Worm (Caenorhabditis elegans) whole organism, L4 larva: ENCODE measurements around the gene tbb-1.

Experiments
- D1046.2 ChIP-seq: fragments of 200-800 bp; sonication (Bioruptor generic); IDR thresholded peaks from 2 replicates; pipeline ENCODE4 v1.3.6; 2022; ENCODE audit warnings: missing genetic modification characterization, missing compliant biosample characterization
- F44E2.7 ChIP-seq: fragments of 200-800 bp; sonication (Bioruptor generic); IDR thresholded peaks from 2 replicates; pipeline ENCODE4 v2.1.2; 2022; ENCODE audit warnings: missing genetic modification characterization, missing compliant biosample characterization
- F49E8.2 ChIP-seq: sonication (generic microtip); optimal IDR thresholded peaks from 2 replicates; lab custom pipeline; 2016; ENCODE audit warnings: missing compliant biosample characterization, mild to moderate bottlenecking, missing genetic modification characterization, borderline replicate concordance
- T20F7.1 ChIP-seq: fragments of 200-800 bp; sonication (Bioruptor generic); optimal IDR thresholded peaks from 2 replicates; lab custom pipeline; 2018; ENCODE audit warnings: mild to moderate bottlenecking, missing genetic modification characterization, missing compliant biosample characterization
- T26A8.4 ChIP-seq: fragments of 200-800 bp; sonication (Bioruptor generic); IDR thresholded peaks from 2 replicates; pipeline ENCODE4 v1.3.6; 2022; ENCODE audit warnings: missing genetic modification characterization, missing compliant biosample characterization
- Y75B8A.6 ChIP-seq: fragments of 200-800 bp; sonication (Bioruptor generic); IDR thresholded peaks from 2 replicates; pipeline ENCODE4 v1.3.6; 2022; ENCODE audit warnings: missing genetic modification reagents, missing genetic modification characterization, missing compliant biosample characterization
- aha-1 ChIP-seq: fragments of 150-350 bp; peaks from one replicate; lab custom pipeline; 2014; ENCODE audit warnings: missing biosample characterization, missing genetic modification characterization
- aly-2 ChIP-seq: sonication (generic microtip); optimal IDR thresholded peaks from 2 replicates; lab custom pipeline; 2018; ENCODE audit warnings: missing biosample characterization, missing genetic modification characterization
- arid-1 ChIP-seq: fragments of 200-800 bp; sonication (Bioruptor generic); conservative IDR thresholded peaks from 2 replicates; pipeline ENCODE4 v1.3.6; 2022; ENCODE audit warnings: missing genetic modification reagents, missing genetic modification characterization, missing compliant biosample characterization
- ceh-62 ChIP-seq: sonication (generic microtip); optimal IDR thresholded peaks from 2 replicates; lab custom pipeline; 2017; ENCODE audit warnings: missing biosample characterization, missing genetic modification characterization
- ctbp-1 ChIP-seq: fragments of 200-800 bp; sonication (Bioruptor generic); IDR thresholded peaks from 2 replicates; pipeline ENCODE4 v1.3.6; 2022; ENCODE audit warnings: missing genetic modification reagents, missing genetic modification characterization, missing compliant biosample characterization
- daf-16 ChIP-seq, 3 experiments: sonication (generic microtip); optimal IDR thresholded peaks; 2 replicates each; lab custom pipeline; 2016 to 2017; ENCODE audit warnings: missing genetic modification characterization in 3 of 3, missing genetic modification reagents in 3 of 3, mild to moderate bottlenecking in 2 of 3, missing compliant biosample characterization in 2 of 3, missing biosample characterization in 1 of 3, moderate library complexity in 1 of 3
- dmd-6 ChIP-seq: fragments of 200-800 bp; sonication (Bioruptor generic); IDR thresholded peaks from 2 replicates; pipeline ENCODE4 v1.3.6; 2022; ENCODE audit warnings: missing genetic modification reagents, missing genetic modification characterization, missing compliant biosample characterization
- dmd-9 ChIP-seq: fragments of 200-800 bp; sonication (Bioruptor generic); IDR thresholded peaks from 2 replicates; pipeline ENCODE4 v1.3.6; 2022; ENCODE audit warnings: missing genetic modification reagents, missing genetic modification characterization, missing compliant biosample characterization
- dpl-1 ChIP-seq: fragments of 150-350 bp; optimal IDR thresholded peaks from 2 replicates; lab custom pipeline; 2014; ENCODE audit warnings: missing biosample characterization, missing genetic modification reagents, missing genetic modification characterization
- duxl-1 ChIP-seq: sonication (generic microtip); optimal IDR thresholded peaks from 2 replicates; lab custom pipeline; 2016; ENCODE audit warnings: mild to moderate bottlenecking, missing genetic modification characterization, moderate library complexity, missing compliant biosample characterization; ENCODE audit not compliant: poor library complexity
- hlh-30 ChIP-seq: sonication (generic microtip); optimal IDR thresholded peaks from 2 replicates; lab custom pipeline; 2017; ENCODE audit warnings: antibody characterized with exemption, mild to moderate bottlenecking, missing genetic modification characterization, missing compliant biosample characterization; ENCODE audit not compliant: insufficient read depth
- jun-1 ChIP-seq: fragments of 150-350 bp; optimal IDR thresholded peaks from 2 replicates; lab custom pipeline; 2014; ENCODE audit warnings: missing biosample characterization, missing genetic modification reagents, missing genetic modification characterization
- lim-7 ChIP-seq: fragments of 200-800 bp; sonication (Bioruptor generic); IDR thresholded peaks from 2 replicates; pipeline ENCODE4 v1.3.6; 2022; ENCODE audit warnings: missing genetic modification characterization, missing compliant biosample characterization
- lin-13 ChIP-seq: fragments of 150-350 bp; optimal IDR thresholded peaks from 2 replicates; lab custom pipeline; 2014; ENCODE audit warnings: missing biosample characterization, missing genetic modification reagents, missing genetic modification characterization
- lin-29 ChIP-seq: fragments of 200-800 bp; sonication (Bioruptor generic); IDR thresholded peaks from 2 replicates; pipeline ENCODE4 v1.3.6; 2022; ENCODE audit warnings: missing genetic modification reagents, missing genetic modification characterization, missing compliant biosample characterization
- lin-38 ChIP-seq: fragments of 200-800 bp; sonication (Bioruptor generic); IDR thresholded peaks from 2 replicates; pipeline ENCODE4 v1.3.6; 2022; ENCODE audit warnings: missing genetic modification reagents, missing genetic modification characterization, missing compliant biosample characterization
- madf-9 ChIP-seq: fragments of 200-800 bp; sonication (Bioruptor generic); conservative IDR thresholded peaks from 2 replicates; pipeline ENCODE4 v1.3.6; 2022; ENCODE audit warnings: missing genetic modification reagents, missing genetic modification characterization, missing compliant biosample characterization
- mdl-1 ChIP-seq, 2 experiments: fragments of 150-350 bp in 1 of 2; sonication (generic microtip) in 1 of 2; optimal IDR thresholded peaks; 2 replicates each; lab custom pipeline; 2014 to 2017; ENCODE audit warnings: missing biosample characterization in 2 of 2, missing genetic modification characterization in 2 of 2
- mdt-29 ChIP-seq: fragments of 200-800 bp; sonication (Bioruptor generic); IDR thresholded peaks from 2 replicates; pipeline ENCODE4 v1.3.6; 2022; ENCODE audit warnings: missing genetic modification reagents, missing genetic modification characterization, missing compliant biosample characterization
- mep-1 ChIP-seq: fragments of 150-350 bp; sonication (generic microtip); optimal IDR thresholded peaks from 3 replicates; lab custom pipeline; 2014; ENCODE audit warnings: missing biosample characterization, missing genetic modification characterization
- mes-2 ChIP-seq: sonication (generic microtip); optimal IDR thresholded peaks from 2 replicates; lab custom pipeline; 2016; ENCODE audit warnings: missing genotype, mild to moderate bottlenecking, missing genetic modification characterization, missing compliant biosample characterization; ENCODE audit not compliant: poor library complexity, severe bottlenecking
- mxl-3 ChIP-seq: fragments of 200-800 bp; sonication (Bioruptor generic); optimal IDR thresholded peaks from 2 replicates; lab custom pipeline; 2018; ENCODE audit warnings: mild to moderate bottlenecking, missing genetic modification characterization, missing compliant biosample characterization
- nhr-10 ChIP-seq: fragments of 150-350 bp; optimal IDR thresholded peaks from 2 replicates; lab custom pipeline; 2014; ENCODE audit warnings: missing biosample characterization, missing genetic modification characterization
- nhr-102 ChIP-seq: sonication (generic microtip); optimal IDR thresholded peaks from 2 replicates; lab custom pipeline; 2016; ENCODE audit warnings: mild to moderate bottlenecking, missing genetic modification characterization, moderate library complexity, missing compliant biosample characterization
- nhr-28 ChIP-seq: fragments of 150-350 bp; optimal IDR thresholded peaks from 2 replicates; lab custom pipeline; 2014; ENCODE audit warnings: missing biosample characterization, missing genetic modification characterization
- nhr-48 ChIP-seq: sonication (generic microtip); optimal IDR thresholded peaks from 2 replicates; lab custom pipeline; 2016; ENCODE audit warnings: mild to moderate bottlenecking, missing genetic modification characterization, missing compliant biosample characterization
- nhr-76 ChIP-seq: fragments of 150-350 bp; optimal IDR thresholded peaks from 2 replicates; lab custom pipeline; 2014; ENCODE audit warnings: missing biosample characterization, missing genetic modification characterization
- nhr-77 ChIP-seq: fragments of 150-350 bp; optimal IDR thresholded peaks from 2 replicates; lab custom pipeline; 2014; ENCODE audit warnings: missing biosample characterization, missing genetic modification characterization
- pha-4 ChIP-seq, 2 experiments: fragments of 150-350 bp in 1 of 2; fragments of 200-800 bp in 1 of 2; sonication (Bioruptor generic) in 1 of 2; IDR thresholded peaks in 1 of 2; optimal IDR thresholded peaks in 1 of 2; 2 replicates each; pipeline versions ENCODE4 v1.3.6 to Lab custom; 2014 to 2022; ENCODE audit warnings: missing genetic modification characterization in 2 of 2, missing genetic modification reagents in 2 of 2, missing biosample characterization in 1 of 2, missing compliant biosample characterization in 1 of 2
- pqm-1 ChIP-seq: sonication (generic microtip); optimal IDR thresholded peaks from 2 replicates; lab custom pipeline; 2017; ENCODE audit warnings: missing biosample characterization, missing genetic modification characterization
- rbr-2 ChIP-seq: sonication (generic microtip); optimal IDR thresholded peaks from 2 replicates; lab custom pipeline; 2016; ENCODE audit warnings: missing genotype, missing genetic modification characterization, missing compliant biosample characterization
- sdz-12 ChIP-seq: fragments of 200-800 bp; sonication (Bioruptor generic); optimal IDR thresholded peaks from 2 replicates; lab custom pipeline; 2018; ENCODE audit warnings: mild to moderate bottlenecking, missing genetic modification characterization, missing compliant biosample characterization
- set-16 ChIP-seq: fragments of 200-800 bp; sonication (Bioruptor generic); IDR thresholded peaks from 2 replicates; pipeline ENCODE4 v1.3.6; 2022; ENCODE audit warnings: missing genetic modification reagents, missing genetic modification characterization, missing compliant biosample characterization
- snpc-1.2 ChIP-seq: fragments of 200-800 bp; sonication (Bioruptor generic); IDR thresholded peaks from 2 replicates; pipeline ENCODE4 v1.3.6; 2022; ENCODE audit warnings: missing genetic modification reagents, missing genetic modification characterization, missing compliant biosample characterization
- spr-1 ChIP-seq: sonication (generic microtip); optimal IDR thresholded peaks from 2 replicates; lab custom pipeline; 2016; ENCODE audit warnings: mild to moderate bottlenecking, missing genetic modification characterization, missing compliant biosample characterization
- spr-3 ChIP-seq: fragments of 200-800 bp; sonication (Bioruptor generic); optimal IDR thresholded peaks from 2 replicates; lab custom pipeline; 2018; ENCODE audit warnings: mild to moderate bottlenecking, missing genetic modification characterization, missing compliant biosample characterization
- tra-1 ChIP-seq: fragments of 200-800 bp; sonication (Bioruptor generic); IDR thresholded peaks from 2 replicates; pipeline ENCODE4 v1.3.6; 2022; ENCODE audit warnings: missing genetic modification reagents, missing genetic modification characterization, missing compliant biosample characterization
- unc-39 ChIP-seq: sonication (generic microtip); optimal IDR thresholded peaks from 2 replicates; lab custom pipeline; 2017; ENCODE audit warnings: missing biosample characterization, missing genetic modification characterization
- zag-1 ChIP-seq: fragments of 150-350 bp; optimal IDR thresholded peaks from 2 replicates; lab custom pipeline; 2014; ENCODE audit warnings: missing biosample characterization, missing genetic modification characterization
- zfp-3 ChIP-seq: fragments of 200-800 bp; sonication (Bioruptor generic); conservative IDR thresholded peaks from 2 replicates; pipeline ENCODE4 v1.3.6; 2022; ENCODE audit warnings: missing genetic modification reagents, missing genetic modification characterization, missing compliant biosample characterization
- zip-11 ChIP-seq: fragments of 200-800 bp; sonication (Bioruptor generic); IDR thresholded peaks from 2 replicates; pipeline ENCODE4 v1.3.6; 2022; ENCODE audit warnings: missing genetic modification characterization, missing compliant biosample characterization
- ztf-11 ChIP-seq: fragments of 150-350 bp; optimal IDR thresholded peaks from 2 replicates; lab custom pipeline; 2014; ENCODE audit warnings: missing biosample characterization, missing genetic modification characterization

tbb-1 gene

DNA sequence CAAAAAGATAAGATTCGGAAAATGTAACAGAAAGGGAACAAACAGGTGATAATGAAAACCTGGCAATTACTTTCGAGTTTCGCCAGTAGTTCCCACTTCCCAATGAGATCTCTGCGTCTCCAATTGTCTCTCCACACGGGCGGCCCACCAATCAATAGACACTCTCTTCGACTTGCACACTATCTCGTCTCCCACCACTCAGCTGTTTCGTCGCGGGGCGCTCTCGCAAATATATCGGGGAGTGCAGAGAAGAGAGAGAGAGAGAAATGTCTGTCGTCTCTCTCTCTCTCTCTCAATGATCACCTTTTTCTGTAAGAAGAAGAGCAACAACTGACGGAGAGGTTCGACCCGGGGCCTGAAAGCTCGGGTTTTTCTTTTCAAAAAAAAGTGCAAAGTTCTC lies 22.1 kb downstream of the tbb-1 start (continued):
- TF ChIP-seq nhr-28 (tag; lab: Kevin White, UChicago) = peak; percentile 85
- TF ChIP-seq F44E2.7 = no peak
- TF ChIP-seq duxl-1 (tag; lab: Kevin White, UChicago) = no peak
- peak; percentile 32 for TF ChIP-seq spr-1 (tag; lab: Kevin White, UChicago)
- TF ChIP-seq nhr-10 (tag; lab: Kevin White, UChicago) = peak; percentile 13
- TF ChIP-seq zag-1 (tag; lab: Kevin White, UChicago) = no peak
- TF ChIP-seq rbr-2 = peak; percentile 83
- peak; percentile 54; the same call in 1 of the 2 replicates for TF ChIP-seq madf-9
- peak; percentile 79 for TF ChIP-seq T26A8.4 (GFP tag; lab: Robert Waterston, UW)
- peak; percentile 74 for TF ChIP-seq set-16 (GFP tag; lab: Robert Waterston, UW)
- TF ChIP-seq pha-4 (GFP tag; IDR thresholded peaks at IDR 0.05; lab: Robert Waterston, UW) = peak; percentile 50; the same call in 1 of the 2 replicates
- TF ChIP-seq pha-4 (tag; optimal IDR thresholded peaks at IDR 0.05; lab: Kevin White, UChicago) = peak; percentile 38
- TF ChIP-seq unc-39 (tag; lab: Kevin White, UChicago) = no peak
- TF ChIP-seq dpl-1 (GFP tag; lab: Kevin White, UChicago) = peak; percentile 52
- peak; percentile 64 for TF ChIP-seq lin-13 (GFP tag; lab: Kevin White, UChicago)
- TF ChIP-seq ctbp-1 (GFP tag; lab: Robert Waterston, UW) = peak; percentile 78
- no peak for TF ChIP-seq aly-2
- TF ChIP-seq aha-1 (tag; lab: Kevin White, UChicago) = no peak
- no peak for TF ChIP-seq D1046.2
- no peak for TF ChIP-seq nhr-76 (tag; lab: Kevin White, UChicago)

DNA sequence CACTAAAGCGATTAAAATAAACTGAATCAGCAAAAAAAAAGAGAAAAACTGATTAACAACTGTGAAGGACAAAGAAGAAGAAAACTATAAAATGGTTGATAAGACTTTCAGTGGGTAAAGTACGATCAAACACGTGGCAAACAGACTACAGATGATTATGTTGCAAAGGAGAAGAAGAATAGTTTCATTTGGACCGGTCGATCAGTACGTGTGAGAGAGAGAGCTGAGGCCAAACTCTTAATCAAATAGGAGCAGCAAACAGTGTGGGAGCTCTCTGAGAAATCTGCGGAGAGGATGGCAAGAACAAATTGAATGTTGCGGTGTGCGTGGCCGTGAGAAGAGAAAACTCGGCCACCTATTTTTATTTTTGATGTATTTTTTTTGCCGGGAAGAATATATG lies 23.2 kb downstream of the tbb-1 start:
- TF ChIP-seq T20F7.1 (peak; percentile 29), dmd-6 (GFP tag; lab: Robert Waterston, UW) (peak; percentile 62), hlh-30 (tag; lab: Kevin White, UChicago) (peak; percentile 61), sdz-12 (GFP tag; lab: Kevin White, UChicago) (no peak), mes-2 (tag; lab: Kevin White, UChicago) (peak; percentile 40), lin-29 (no peak), lim-7 (no peak), nhr-102 (no peak), spr-1 (tag; lab: Kevin White, UChicago) (no peak), spr-3 (GFP tag; lab: Kevin White, UChicago) (no peak), dmd-9 (GFP tag; lab: Robert Waterston, UW) (no peak), nhr-28 (tag; lab: Kevin White, UChicago) (peak; percentile 79), pqm-1 (tag; lab: Kevin White, UChicago) (peak; percentile 43), nhr-10 (tag; lab: Kevin White, UChicago) (peak; percentile 31), daf-16 (GFP tag; optimal IDR thresholded peaks at IDR 0.05; lab: Kevin White, UChicago) (no peak), daf-16 (tag; optimal IDR thresholded peaks at IDR 0.05; lab: Kevin White, UChicago) (peak; percentile 22), F44E2.7 (no peak), nhr-77 (peak; percentile 65), arid-1 (0 out of 2 replicates have a peak, but pooled peaks have one; percentile 27), jun-1 (no peak), zfp-3 (GFP tag; lab: Robert Waterston, UW) (no peak), zip-11 (GFP tag; lab: Robert Waterston, UW) (no peak), F49E8.2 (no peak), mxl-3 (GFP tag; lab: Kevin White, UChicago) (peak; percentile 56), lin-38 (GFP tag; lab: Robert Waterston, UW) (0 out of 2 replicates have a peak, but pooled peaks have one; percentile 16), mep-1 (tag; lab: Kevin White, UChicago) (peak; percentile 33), ztf-11 (tag; lab: Kevin White, UChicago) (no peak), mdl-1 (tag; optimal IDR thresholded peaks at IDR 0.05; lab: Kevin White, UChicago) (peak in 1 of 2 experiments; percentile 69), mdt-29 (GFP tag; lab: Robert Waterston, UW) (0 out of 2 replicates have a peak, but pooled peaks have one; percentile 41), ctbp-1 (GFP tag; lab: Robert Waterston, UW) (no peak), T26A8.4 (GFP tag; lab: Robert Waterston, UW) (peak; percentile 57), Y75B8A.6 (GFP tag; lab: Robert Waterston, UW) (0 out of 2 replicates have a peak, but pooled peaks have one; percentile 57), tra-1 (GFP tag; lab: Robert Waterston, UW) (0 out of 2 replicates have a peak, but pooled peaks have one; percentile 33), snpc-1.2 (GFP tag; lab: Robert Waterston, UW) (no peak), nhr-48 (tag; lab: Kevin White, UChicago) (peak; percentile 12), duxl-1 (tag; lab: Kevin White, UChicago) (peak; percentile 9), ceh-62 (tag; lab: Kevin White, UChicago) (no peak)
